Fruit fly (Drosophila melanogaster): Measurements from ENCODE around the gene CG4374.

DNA sequence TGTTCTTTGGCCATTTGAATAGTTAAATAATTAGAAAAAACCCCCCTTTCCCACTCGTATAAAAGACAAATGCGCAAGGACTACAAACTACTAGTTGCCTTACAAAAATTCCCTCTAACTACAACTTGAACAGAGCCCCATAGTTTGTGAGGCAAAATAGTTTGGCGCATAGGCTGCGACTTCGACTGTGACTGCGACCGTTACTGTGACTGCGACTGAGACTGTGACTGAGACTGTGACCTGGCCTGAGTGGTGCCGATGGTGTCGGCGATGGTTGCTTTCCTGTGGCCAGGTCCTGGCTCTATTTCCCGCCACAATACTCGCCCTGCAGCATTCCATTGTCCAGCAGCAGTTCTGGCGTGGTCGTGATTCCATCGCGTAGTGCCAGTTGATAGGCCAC lies 94.8 kb downstream of the CG4374 start:
- TF ChIP-seq kay (GFP tag; ENCODE audit: borderline replicate concordance), result no peak
- TF ChIP-seq Clk (GFP tag; optimal IDR thresholded peaks at IDR 0.05), result no peak
- TF ChIP-seq Crg-1 (GFP tag; optimal IDR thresholded peaks at IDR 0.05), result no peak
- no peak for TF ChIP-seq CG7101 (tag; optimal IDR thresholded peaks at IDR 0.05)
- TF ChIP-seq CG5204 (GFP tag; optimal IDR thresholded peaks at IDR 0.05), result no peak
- no peak for TF ChIP-seq CG7045 (GFP tag; optimal IDR thresholded peaks at IDR 0.05)
- no peak for TF ChIP-seq cnc (optimal IDR thresholded peaks at IDR 0.05)
- TF ChIP-seq toe (GFP tag; optimal IDR thresholded peaks at IDR 0.05), result no peak
- no peak for TF ChIP-seq CG14711 (tag; optimal IDR thresholded peaks at IDR 0.05)
- TF ChIP-seq CG12768 (GFP tag; optimal IDR thresholded peaks at IDR 0.05), result no peak
- TF ChIP-seq CG1620 (GFP tag; optimal IDR thresholded peaks at IDR 0.05), result no peak
- TF ChIP-seq pad (GFP tag; optimal IDR thresholded peaks at IDR 0.05), result no peak
- TF ChIP-seq cic (GFP tag; optimal IDR thresholded peaks at IDR 0.05), result no peak

Data from whole organism, adult.